Worm (Caenorhabditis elegans) whole organism, L4 larva: ENCODE data around the gene F55G11.10.

Experiments
- aha-1 ChIP-seq: fragments of 150-350 bp; peaks from one replicate; lab custom pipeline; 2014; ENCODE audit warnings: missing biosample characterization, missing genetic modification characterization
- arid-1 ChIP-seq: fragments of 200-800 bp; sonication (Bioruptor generic); conservative IDR thresholded peaks from 2 replicates; pipeline ENCODE4 v1.3.6; 2022; ENCODE audit warnings: missing genetic modification reagents, missing genetic modification characterization, missing compliant biosample characterization
- ceh-32 ChIP-seq: sonication (generic microtip); optimal IDR thresholded peaks from 2 replicates; lab custom pipeline; 2016; ENCODE audit warnings: mild to moderate bottlenecking, missing genetic modification characterization, missing compliant biosample characterization; ENCODE audit not compliant: poor library complexity
- ceh-44 ChIP-seq: fragments of 200-800 bp; sonication (Bioruptor generic); IDR thresholded peaks from 2 replicates; pipeline ENCODE4 v1.3.6; 2022; ENCODE audit warnings: missing genetic modification reagents, missing genetic modification characterization, missing compliant biosample characterization
- daf-16 ChIP-seq, 3 experiments: sonication (generic microtip); optimal IDR thresholded peaks; 2 replicates each; lab custom pipeline; 2016 to 2017; ENCODE audit warnings: missing genetic modification characterization in 3 of 3, missing genetic modification reagents in 3 of 3, mild to moderate bottlenecking in 2 of 3, missing compliant biosample characterization in 2 of 3, missing biosample characterization in 1 of 3, moderate library complexity in 1 of 3
- daf-19 ChIP-seq: fragments of 200-800 bp; sonication (Bioruptor generic); conservative IDR thresholded peaks from 2 replicates; pipeline ENCODE4 v1.3.6; 2022; ENCODE audit warnings: missing genetic modification characterization, missing compliant biosample characterization
- dmd-6 ChIP-seq: fragments of 200-800 bp; sonication (Bioruptor generic); IDR thresholded peaks from 2 replicates; pipeline ENCODE4 v1.3.6; 2022; ENCODE audit warnings: missing genetic modification reagents, missing genetic modification characterization, missing compliant biosample characterization
- dpl-1 ChIP-seq: fragments of 150-350 bp; optimal IDR thresholded peaks from 2 replicates; lab custom pipeline; 2014; ENCODE audit warnings: missing biosample characterization, missing genetic modification reagents, missing genetic modification characterization
- duxl-1 ChIP-seq: sonication (generic microtip); optimal IDR thresholded peaks from 2 replicates; lab custom pipeline; 2016; ENCODE audit warnings: mild to moderate bottlenecking, missing genetic modification characterization, moderate library complexity, missing compliant biosample characterization; ENCODE audit not compliant: poor library complexity
- egl-27 ChIP-seq: sonication (generic microtip); optimal IDR thresholded peaks from 3 replicates; lab custom pipeline; 2017; ENCODE audit warnings: missing biosample characterization, missing genetic modification reagents, missing genetic modification characterization
- hif-1 ChIP-seq, 2 experiments: sonication (generic microtip); optimal IDR thresholded peaks; 2 replicates each; lab custom pipeline; 2016 to 2017; ENCODE audit warnings: missing compliant biosample characterization in 2 of 2, missing genetic modification characterization in 2 of 2, missing genetic modification reagents in 2 of 2, missing genotype in 2 of 2, mild to moderate bottlenecking in 1 of 2
- hlh-11 ChIP-seq: fragments of 200-800 bp; sonication (Bioruptor generic); optimal IDR thresholded peaks from 2 replicates; lab custom pipeline; 2018; ENCODE audit warnings: mild to moderate bottlenecking, missing genetic modification characterization, missing compliant biosample characterization
- madf-5 ChIP-seq, 2 experiments: fragments of 200-800 bp; sonication (Bioruptor generic); IDR thresholded peaks; 2 replicates each; pipeline ENCODE4 v1.3.6; 2022; ENCODE audit warnings: missing compliant biosample characterization in 2 of 2, missing genetic modification characterization in 2 of 2
- mes-2 ChIP-seq: sonication (generic microtip); optimal IDR thresholded peaks from 2 replicates; lab custom pipeline; 2016; ENCODE audit warnings: missing genotype, mild to moderate bottlenecking, missing genetic modification characterization, missing compliant biosample characterization; ENCODE audit not compliant: poor library complexity, severe bottlenecking
- mxl-3 ChIP-seq: fragments of 200-800 bp; sonication (Bioruptor generic); optimal IDR thresholded peaks from 2 replicates; lab custom pipeline; 2018; ENCODE audit warnings: mild to moderate bottlenecking, missing genetic modification characterization, missing compliant biosample characterization
- nhr-102 ChIP-seq: sonication (generic microtip); optimal IDR thresholded peaks from 2 replicates; lab custom pipeline; 2016; ENCODE audit warnings: mild to moderate bottlenecking, missing genetic modification characterization, moderate library complexity, missing compliant biosample characterization
- nhr-28 ChIP-seq: fragments of 150-350 bp; optimal IDR thresholded peaks from 2 replicates; lab custom pipeline; 2014; ENCODE audit warnings: missing biosample characterization, missing genetic modification characterization
- nhr-6 ChIP-seq: fragments of 150-350 bp; optimal IDR thresholded peaks from 2 replicates; lab custom pipeline; 2014; ENCODE audit warnings: missing biosample characterization, missing genetic modification characterization
- nhr-76 ChIP-seq: fragments of 150-350 bp; optimal IDR thresholded peaks from 2 replicates; lab custom pipeline; 2014; ENCODE audit warnings: missing biosample characterization, missing genetic modification characterization
- nhr-77 ChIP-seq: fragments of 150-350 bp; optimal IDR thresholded peaks from 2 replicates; lab custom pipeline; 2014; ENCODE audit warnings: missing biosample characterization, missing genetic modification characterization
- php-3 ChIP-seq: fragments of 200-800 bp; sonication (Bioruptor generic); IDR thresholded peaks from 2 replicates; pipeline ENCODE4 v1.3.6; 2022; ENCODE audit warnings: missing genetic modification reagents, missing genetic modification characterization, missing compliant biosample characterization
- pqm-1 ChIP-seq: sonication (generic microtip); optimal IDR thresholded peaks from 2 replicates; lab custom pipeline; 2017; ENCODE audit warnings: missing biosample characterization, missing genetic modification characterization
- set-16 ChIP-seq: fragments of 200-800 bp; sonication (Bioruptor generic); IDR thresholded peaks from 2 replicates; pipeline ENCODE4 v1.3.6; 2022; ENCODE audit warnings: missing genetic modification reagents, missing genetic modification characterization, missing compliant biosample characterization
- skn-1 ChIP-seq: fragments of 150-350 bp; optimal IDR thresholded peaks from 2 replicates; lab custom pipeline; 2014; ENCODE audit warnings: missing biosample characterization, missing genetic modification characterization
- tag-97 ChIP-seq: fragments of 200-800 bp; sonication (Bioruptor generic); IDR thresholded peaks from 2 replicates; pipeline ENCODE4 v1.3.6; 2022; ENCODE audit warnings: missing genetic modification characterization, missing compliant biosample characterization
- tra-1 ChIP-seq: fragments of 200-800 bp; sonication (Bioruptor generic); IDR thresholded peaks from 2 replicates; pipeline ENCODE4 v1.3.6; 2022; ENCODE audit warnings: missing genetic modification reagents, missing genetic modification characterization, missing compliant biosample characterization
- unc-130 ChIP-seq: sonication (generic microtip); optimal IDR thresholded peaks from 2 replicates; lab custom pipeline; 2016; ENCODE audit warnings: missing genetic modification reagents, missing genetic modification characterization, missing compliant biosample characterization
- unc-39 ChIP-seq: sonication (generic microtip); optimal IDR thresholded peaks from 2 replicates; lab custom pipeline; 2017; ENCODE audit warnings: missing biosample characterization, missing genetic modification characterization
- unc-62 ChIP-seq, 3 experiments: fragments of 150-350 bp in 1 of 3; sonication (generic microtip); optimal IDR thresholded peaks in 2 of 3; peaks in 1 of 3; 1 replicate in 1 of 3; 2 replicates in 2 of 3; lab custom pipeline; 2014 to 2017; ENCODE audit warnings: missing biosample characterization in 3 of 3, missing genetic modification characterization in 3 of 3, missing genetic modification reagents in 3 of 3, missing genotype in 1 of 3
- zfp-3 ChIP-seq: fragments of 200-800 bp; sonication (Bioruptor generic); conservative IDR thresholded peaks from 2 replicates; pipeline ENCODE4 v1.3.6; 2022; ENCODE audit warnings: missing genetic modification reagents, missing genetic modification characterization, missing compliant biosample characterization
- zip-11 ChIP-seq: fragments of 200-800 bp; sonication (Bioruptor generic); IDR thresholded peaks from 2 replicates; pipeline ENCODE4 v1.3.6; 2022; ENCODE audit warnings: missing genetic modification characterization, missing compliant biosample characterization
- ztf-7 ChIP-seq: fragments of 150-350 bp; optimal IDR thresholded peaks from 2 replicates; lab custom pipeline; 2014; ENCODE audit warnings: missing biosample characterization, missing genetic modification characterization

F55G11.10 gene

DNA sequence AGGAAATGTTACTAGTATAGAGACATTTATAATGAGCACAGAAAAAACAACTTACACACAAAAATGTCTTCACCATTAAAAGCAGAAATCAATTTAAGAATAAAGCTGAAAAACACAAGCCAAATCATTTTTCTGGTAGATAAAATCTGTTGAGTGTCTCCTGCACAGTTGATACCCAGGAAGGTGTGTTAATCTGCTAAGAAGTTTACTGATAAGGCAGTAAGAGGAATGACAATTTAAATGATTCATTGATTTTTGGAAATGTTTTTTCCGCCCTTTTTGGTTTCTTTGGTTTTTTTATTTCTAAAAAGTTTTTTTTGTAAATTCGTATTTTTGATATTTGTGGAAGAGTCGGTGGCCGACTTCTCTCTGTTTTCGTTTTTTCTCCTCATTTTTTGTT lies 37.4 kb downstream of the F55G11.10 start, which contains the start of gene K10D11.3:
K10D11.3 (minus strand) TSS at position 174 of the 400 bp plus-strand sequence.
- TF ChIP-seq ztf-7 (tag; lab: Kevin White, UChicago) (no peak), nhr-77 (tag; lab: Kevin White, UChicago) (no peak), pqm-1 (peak; percentile 14), nhr-76 (tag; lab: Kevin White, UChicago) (no peak), dmd-6 (GFP tag; lab: Robert Waterston, UW) (peak; percentile 26; the same call in 1 of the 2 replicates), nhr-28 (peak; percentile 3)

DNA sequence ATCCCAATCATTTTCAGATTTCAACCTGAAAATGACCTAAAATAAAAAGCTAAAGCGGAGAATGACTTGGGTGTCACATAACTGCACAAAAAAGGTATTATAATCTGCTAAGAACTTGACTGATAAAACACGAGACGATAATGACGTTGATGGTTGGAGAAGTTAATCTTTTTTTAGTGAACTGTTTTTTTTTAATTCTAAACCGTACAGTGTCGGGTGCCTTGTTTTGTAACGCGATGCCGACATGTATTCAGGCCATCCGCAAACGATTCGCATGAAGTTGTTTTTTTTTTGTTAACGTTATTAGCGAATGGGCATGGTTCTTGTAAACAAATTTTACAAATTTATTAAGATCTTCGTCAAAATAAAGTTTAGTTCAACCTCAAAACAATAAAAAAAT lies 40.8 kb downstream of the F55G11.10 start, which contains the start of gene K10D11.6:
K10D11.6 (minus strand) TSS at position 101 of the 400 bp plus-strand sequence.
- TF ChIP-seq nhr-76 (tag; lab: Kevin White, UChicago) (no peak), nhr-6 (no peak), egl-27 (no peak), dmd-6 (GFP tag; lab: Robert Waterston, UW) (peak; percentile 42; the same call in 1 of the 2 replicates), set-16 (GFP tag; lab: Robert Waterston, UW) (no peak), dpl-1 (GFP tag; lab: Kevin White, UChicago) (no peak), tag-97 (GFP tag; lab: Robert Waterston, UW) (no peak), unc-130 (no peak), daf-19 (GFP tag; lab: Robert Waterston, UW) (no peak)

DNA sequence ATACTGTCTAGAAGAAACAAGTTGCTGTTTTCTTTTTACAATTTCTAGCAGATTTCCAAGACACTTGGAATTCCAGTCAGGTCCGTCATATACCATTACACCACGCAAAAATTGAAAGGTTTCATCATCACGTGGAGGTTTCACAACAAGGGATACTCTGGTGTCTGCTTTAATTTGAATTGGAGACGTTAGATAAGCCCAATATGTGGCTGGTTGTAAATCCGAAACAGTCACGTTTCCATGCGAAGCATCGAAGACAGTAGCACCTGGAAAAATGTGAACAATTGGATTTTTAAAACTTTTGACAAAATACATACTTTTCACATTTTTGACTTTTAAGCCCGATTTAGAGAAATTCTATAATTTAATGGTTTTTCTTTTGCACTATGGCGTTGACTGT lies 42.1 kb downstream of the F55G11.10 start:
- TF ChIP-seq hif-1 (tag; optimal IDR thresholded peaks at IDR 0.05; lab: Kevin White, UChicago) (no peak), unc-62 (GFP tag; optimal IDR thresholded peaks at IDR 0.05 in 1 of 2; lab: Kevin White, UChicago) (peak in 1 of 2 experiments; percentile 93), unc-62 (tag; optimal IDR thresholded peaks at IDR 0.05; lab: Kevin White, UChicago) (no peak)

DNA sequence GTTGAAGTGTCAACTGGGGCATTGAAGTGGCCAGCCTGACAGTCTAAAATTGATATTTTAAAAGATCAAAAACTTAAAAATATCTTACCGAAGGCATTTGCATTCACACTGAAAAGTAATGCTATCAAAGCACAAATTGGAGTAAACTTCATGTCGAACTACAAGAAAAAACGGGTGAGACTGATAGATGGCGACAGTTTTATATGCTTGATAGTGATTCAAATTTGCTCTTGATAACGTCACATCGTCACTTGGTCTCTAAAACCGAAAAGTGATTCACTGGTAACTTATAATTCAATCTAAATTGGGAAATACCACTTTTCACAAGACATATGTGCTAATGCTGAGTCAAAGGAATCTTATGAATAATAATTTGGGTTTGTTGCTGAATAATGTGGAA lies 43.1 kb downstream of the F55G11.10 start, which contains the start of gene K10D11.5:
K10D11.5 (minus strand) TSS at position 215 of the 400 bp plus-strand sequence.
- TF ChIP-seq nhr-28 (peak; percentile 75), arid-1 (GFP tag; lab: Robert Waterston, UW) (no peak), duxl-1 (no peak), aha-1 (tag; lab: Kevin White, UChicago) (no peak), hlh-11 (tag; lab: Kevin White, UChicago) (peak; percentile 44), daf-16 (GFP tag; optimal IDR thresholded peaks at IDR 0.05; lab: Kevin White, UChicago) (no peak), daf-16 (tag; optimal IDR thresholded peaks at IDR 0.05; lab: Kevin White, UChicago) (peak; percentile 63), madf-5 (GFP tag; IDR thresholded peaks at IDR 0.05; lab: Robert Waterston, UW) (no peak), tra-1 (no peak), nhr-102 (tag; lab: Kevin White, UChicago) (no peak), dmd-6 (GFP tag; lab: Robert Waterston, UW) (peak; percentile 78; the same call in 1 of the 2 replicates), nhr-77 (tag; lab: Kevin White, UChicago) (peak; percentile 31), ceh-32 (tag; lab: Kevin White, UChicago) (no peak), nhr-76 (tag; lab: Kevin White, UChicago) (no peak), php-3 (GFP tag; lab: Robert Waterston, UW) (peak; percentile 56; the same call in 1 of the 2 replicates), zip-11 (GFP tag; lab: Robert Waterston, UW) (no peak), pqm-1 (peak; percentile 68), mxl-3 (no peak), set-16 (GFP tag; lab: Robert Waterston, UW) (no peak), zfp-3 (no peak), ceh-44 (GFP tag; lab: Robert Waterston, UW) (no peak), skn-1 (tag; lab: Kevin White, UChicago) (no peak)

DNA sequence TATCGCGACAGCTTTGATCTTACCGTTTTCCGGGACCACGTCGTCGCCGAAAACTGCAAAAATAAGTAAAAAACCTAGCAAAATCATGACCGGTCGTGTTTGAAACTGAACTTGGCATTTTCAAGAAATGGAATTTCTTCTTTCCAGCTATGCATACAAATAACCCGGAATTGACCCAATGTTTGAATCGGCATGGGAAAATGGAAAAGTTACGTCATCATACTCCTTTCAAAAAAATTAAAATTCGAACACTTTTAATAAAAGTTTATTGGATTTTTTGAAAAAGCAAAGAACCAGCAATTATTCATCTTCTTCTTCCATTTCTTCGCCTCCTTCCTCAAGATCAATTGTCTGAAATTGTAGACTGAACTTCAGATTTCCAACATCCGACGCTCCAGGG lies 45.8 kb downstream of the F55G11.10 start, which contains the start of gene K10D11.4:
K10D11.4 (minus strand) TSS at position 101 of the 400 bp plus-strand sequence.
- TF ChIP-seq unc-39 (tag; lab: Kevin White, UChicago) (no peak), nhr-76 (tag; lab: Kevin White, UChicago) (no peak), mes-2 (tag; lab: Kevin White, UChicago) (no peak)
- TF ChIP-seq, all 104 proteins: peak for 0
